Worm (Caenorhabditis elegans) whole organism, L4 larva: ENCODE data around the gene F07C3.3.

Experiments
- F10B5.3 ChIP-seq: sonication (generic microtip); optimal IDR thresholded peaks from 2 replicates; lab custom pipeline; 2016; ENCODE audit warnings: mild to moderate bottlenecking, missing genetic modification characterization, missing compliant biosample characterization
- T26A8.4 ChIP-seq: fragments of 200-800 bp; sonication (Bioruptor generic); IDR thresholded peaks from 2 replicates; pipeline ENCODE4 v1.3.6; 2022; ENCODE audit warnings: missing genetic modification characterization, missing compliant biosample characterization
- Y105C5A.15 ChIP-seq: fragments of 200-800 bp; sonication (Bioruptor generic); IDR thresholded peaks from 2 replicates; pipeline ENCODE4 v1.3.6; 2022; ENCODE audit warnings: missing genetic modification characterization, missing compliant biosample characterization
- Y75B8A.6 ChIP-seq: fragments of 200-800 bp; sonication (Bioruptor generic); IDR thresholded peaks from 2 replicates; pipeline ENCODE4 v1.3.6; 2022; ENCODE audit warnings: missing genetic modification reagents, missing genetic modification characterization, missing compliant biosample characterization
- ZK337.2 ChIP-seq: fragments of 200-800 bp; sonication (Bioruptor generic); IDR thresholded peaks from 2 replicates; pipeline ENCODE4 v1.3.6; 2022; ENCODE audit warnings: missing genetic modification reagents, missing genetic modification characterization, missing compliant biosample characterization
- ceh-20 ChIP-seq: fragments of 200-800 bp; sonication (Bioruptor generic); IDR thresholded peaks from 2 replicates; pipeline ENCODE4 v1.3.6; 2022; ENCODE audit warnings: missing genetic modification reagents, missing genetic modification characterization, missing compliant biosample characterization
- ceh-44 ChIP-seq: fragments of 200-800 bp; sonication (Bioruptor generic); IDR thresholded peaks from 2 replicates; pipeline ENCODE4 v1.3.6; 2022; ENCODE audit warnings: missing genetic modification reagents, missing genetic modification characterization, missing compliant biosample characterization
- daf-16 ChIP-seq, 3 experiments: sonication (generic microtip); optimal IDR thresholded peaks; 2 replicates each; lab custom pipeline; 2016 to 2017; ENCODE audit warnings: missing genetic modification characterization in 3 of 3, missing genetic modification reagents in 3 of 3, mild to moderate bottlenecking in 2 of 3, missing compliant biosample characterization in 2 of 3, missing biosample characterization in 1 of 3, moderate library complexity in 1 of 3
- daf-8 ChIP-seq: fragments of 200-800 bp; sonication (Bioruptor generic); IDR thresholded peaks from 2 replicates; pipeline ENCODE4 v1.3.6; 2022; ENCODE audit warnings: missing genetic modification characterization, missing compliant biosample characterization
- dmd-6 ChIP-seq: fragments of 200-800 bp; sonication (Bioruptor generic); IDR thresholded peaks from 2 replicates; pipeline ENCODE4 v1.3.6; 2022; ENCODE audit warnings: missing genetic modification reagents, missing genetic modification characterization, missing compliant biosample characterization
- egl-27 ChIP-seq: sonication (generic microtip); optimal IDR thresholded peaks from 3 replicates; lab custom pipeline; 2017; ENCODE audit warnings: missing biosample characterization, missing genetic modification reagents, missing genetic modification characterization
- fkh-10 ChIP-seq: fragments of 150-350 bp; optimal IDR thresholded peaks from 2 replicates; lab custom pipeline; 2014; ENCODE audit warnings: missing biosample characterization, missing genetic modification reagents, missing genetic modification characterization
- gei-8 ChIP-seq: fragments of 200-800 bp; sonication (Bioruptor generic); optimal IDR thresholded peaks from 2 replicates; lab custom pipeline; 2018; ENCODE audit warnings: mild to moderate bottlenecking, missing genetic modification characterization, missing compliant biosample characterization
- hif-1 ChIP-seq, 2 experiments: sonication (generic microtip); optimal IDR thresholded peaks; 2 replicates each; lab custom pipeline; 2016 to 2017; ENCODE audit warnings: missing compliant biosample characterization in 2 of 2, missing genetic modification characterization in 2 of 2, missing genetic modification reagents in 2 of 2, missing genotype in 2 of 2, mild to moderate bottlenecking in 1 of 2
- hlh-11 ChIP-seq: fragments of 200-800 bp; sonication (Bioruptor generic); optimal IDR thresholded peaks from 2 replicates; lab custom pipeline; 2018; ENCODE audit warnings: mild to moderate bottlenecking, missing genetic modification characterization, missing compliant biosample characterization
- jun-1 ChIP-seq: fragments of 150-350 bp; optimal IDR thresholded peaks from 2 replicates; lab custom pipeline; 2014; ENCODE audit warnings: missing biosample characterization, missing genetic modification reagents, missing genetic modification characterization
- lin-29 ChIP-seq: fragments of 200-800 bp; sonication (Bioruptor generic); IDR thresholded peaks from 2 replicates; pipeline ENCODE4 v1.3.6; 2022; ENCODE audit warnings: missing genetic modification reagents, missing genetic modification characterization, missing compliant biosample characterization
- lin-39 ChIP-seq: fragments of 150-350 bp; optimal IDR thresholded peaks from 2 replicates; lab custom pipeline; 2014; ENCODE audit warnings: missing biosample characterization, missing genetic modification reagents, missing genetic modification characterization
- lir-3 ChIP-seq: sonication (generic microtip); optimal IDR thresholded peaks from 2 replicates; lab custom pipeline; 2016; ENCODE audit warnings: mild to moderate bottlenecking, missing genetic modification characterization, missing compliant biosample characterization
- madf-5 ChIP-seq, 2 experiments: fragments of 200-800 bp; sonication (Bioruptor generic); IDR thresholded peaks; 2 replicates each; pipeline ENCODE4 v1.3.6; 2022; ENCODE audit warnings: missing compliant biosample characterization in 2 of 2, missing genetic modification characterization in 2 of 2
- mdl-1 ChIP-seq, 2 experiments: fragments of 150-350 bp in 1 of 2; sonication (generic microtip) in 1 of 2; optimal IDR thresholded peaks; 2 replicates each; lab custom pipeline; 2014 to 2017; ENCODE audit warnings: missing biosample characterization in 2 of 2, missing genetic modification characterization in 2 of 2
- mxl-3 ChIP-seq: fragments of 200-800 bp; sonication (Bioruptor generic); optimal IDR thresholded peaks from 2 replicates; lab custom pipeline; 2018; ENCODE audit warnings: mild to moderate bottlenecking, missing genetic modification characterization, missing compliant biosample characterization
- nhr-11 ChIP-seq: fragments of 150-350 bp; optimal IDR thresholded peaks from 2 replicates; lab custom pipeline; 2014; ENCODE audit warnings: missing biosample characterization, missing genetic modification characterization
- nhr-237 ChIP-seq: sonication (generic microtip); optimal IDR thresholded peaks from 2 replicates; lab custom pipeline; 2017; ENCODE audit warnings: missing biosample characterization, missing genetic modification characterization
- nhr-41 ChIP-seq: fragments of 200-800 bp; sonication (Bioruptor generic); IDR thresholded peaks from 2 replicates; pipeline ENCODE4 v1.3.6; 2022; ENCODE audit warnings: missing genetic modification reagents, missing genetic modification characterization, missing compliant biosample characterization
- nhr-42 ChIP-seq: fragments of 200-800 bp; sonication (Bioruptor generic); IDR thresholded peaks from 2 replicates; pipeline ENCODE4 v1.3.6; 2022; ENCODE audit warnings: missing genetic modification characterization, missing compliant biosample characterization
- nhr-48 ChIP-seq: sonication (generic microtip); optimal IDR thresholded peaks from 2 replicates; lab custom pipeline; 2016; ENCODE audit warnings: mild to moderate bottlenecking, missing genetic modification characterization, missing compliant biosample characterization
- pha-4 ChIP-seq, 2 experiments: fragments of 150-350 bp in 1 of 2; fragments of 200-800 bp in 1 of 2; sonication (Bioruptor generic) in 1 of 2; IDR thresholded peaks in 1 of 2; optimal IDR thresholded peaks in 1 of 2; 2 replicates each; pipeline versions ENCODE4 v1.3.6 to Lab custom; 2014 to 2022; ENCODE audit warnings: missing genetic modification characterization in 2 of 2, missing genetic modification reagents in 2 of 2, missing biosample characterization in 1 of 2, missing compliant biosample characterization in 1 of 2
- pqm-1 ChIP-seq: sonication (generic microtip); optimal IDR thresholded peaks from 2 replicates; lab custom pipeline; 2017; ENCODE audit warnings: missing biosample characterization, missing genetic modification characterization
- sdz-12 ChIP-seq: fragments of 200-800 bp; sonication (Bioruptor generic); optimal IDR thresholded peaks from 2 replicates; lab custom pipeline; 2018; ENCODE audit warnings: mild to moderate bottlenecking, missing genetic modification characterization, missing compliant biosample characterization
- snpc-4 ChIP-seq: fragments of 150-350 bp; optimal IDR thresholded peaks from 2 replicates; lab custom pipeline; 2014; ENCODE audit warnings: missing biosample characterization, missing genetic modification characterization
- spr-1 ChIP-seq: sonication (generic microtip); optimal IDR thresholded peaks from 2 replicates; lab custom pipeline; 2016; ENCODE audit warnings: mild to moderate bottlenecking, missing genetic modification characterization, missing compliant biosample characterization
- tra-1 ChIP-seq: fragments of 200-800 bp; sonication (Bioruptor generic); IDR thresholded peaks from 2 replicates; pipeline ENCODE4 v1.3.6; 2022; ENCODE audit warnings: missing genetic modification reagents, missing genetic modification characterization, missing compliant biosample characterization
- unc-62 ChIP-seq, 3 experiments: fragments of 150-350 bp in 1 of 3; sonication (generic microtip); optimal IDR thresholded peaks in 2 of 3; peaks in 1 of 3; 1 replicate in 1 of 3; 2 replicates in 2 of 3; lab custom pipeline; 2014 to 2017; ENCODE audit warnings: missing biosample characterization in 3 of 3, missing genetic modification characterization in 3 of 3, missing genetic modification reagents in 3 of 3, missing genotype in 1 of 3
- vab-7 ChIP-seq: fragments of 200-800 bp; sonication (Bioruptor generic); IDR thresholded peaks from 2 replicates; pipeline ENCODE4 v1.3.6; 2022; ENCODE audit warnings: missing genetic modification reagents, missing genetic modification characterization, missing compliant biosample characterization
- zfp-2 ChIP-seq: sonication (generic microtip); optimal IDR thresholded peaks from 2 replicates; lab custom pipeline; 2016; ENCODE audit warnings: mild to moderate bottlenecking, missing genetic modification characterization, missing compliant biosample characterization
- zfp-3 ChIP-seq: fragments of 200-800 bp; sonication (Bioruptor generic); conservative IDR thresholded peaks from 2 replicates; pipeline ENCODE4 v1.3.6; 2022; ENCODE audit warnings: missing genetic modification reagents, missing genetic modification characterization, missing compliant biosample characterization
- zip-2 ChIP-seq: fragments of 150-350 bp; optimal IDR thresholded peaks from 2 replicates; lab custom pipeline; 2014; ENCODE audit warnings: missing biosample characterization, missing genetic modification characterization
- ztf-11 ChIP-seq: fragments of 150-350 bp; optimal IDR thresholded peaks from 2 replicates; lab custom pipeline; 2014; ENCODE audit warnings: missing biosample characterization, missing genetic modification characterization
- ztf-7 ChIP-seq: fragments of 150-350 bp; optimal IDR thresholded peaks from 2 replicates; lab custom pipeline; 2014; ENCODE audit warnings: missing biosample characterization, missing genetic modification characterization

Gene F07C3.3

DNA sequence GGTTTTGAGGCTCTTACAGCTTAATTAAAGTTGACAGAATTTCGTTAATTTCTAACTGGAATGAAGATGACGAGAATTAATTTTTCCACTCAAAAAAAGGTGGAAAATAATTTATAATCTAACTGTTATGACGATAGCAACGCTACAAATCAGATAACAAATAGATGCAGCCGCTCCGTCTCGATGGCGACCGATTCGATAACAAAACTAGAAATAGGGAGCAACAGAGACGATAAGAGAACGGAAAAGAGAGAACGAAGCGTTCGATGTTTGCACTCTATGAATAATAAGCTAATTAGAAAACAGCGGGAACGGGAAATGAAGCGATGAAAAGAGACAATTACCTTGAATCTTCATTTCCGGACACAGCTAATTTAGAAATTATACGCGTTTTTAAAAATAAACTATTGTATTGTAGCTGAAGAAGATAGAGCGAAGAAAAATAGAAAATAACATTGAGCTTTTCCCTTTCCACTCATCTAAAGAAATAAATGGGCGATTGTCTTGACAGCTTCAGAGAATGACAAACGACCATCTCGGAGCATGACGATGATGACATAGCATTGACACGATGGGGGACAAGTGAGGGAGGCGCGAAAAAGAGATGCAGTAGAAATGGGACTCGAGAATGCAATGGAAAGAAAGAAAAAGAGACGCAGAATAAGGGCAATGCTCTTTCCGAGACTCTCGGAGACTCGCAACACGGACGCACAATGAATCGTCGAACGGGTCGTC is 13.4 kb downstream of the F07C3.3 start (continued):
- TF ChIP-seq dmd-6 (GFP tag; lab: Robert Waterston, UW): peak; percentile 41; the same call in 1 of the 2 replicates
- TF ChIP-seq nhr-42 (GFP tag; lab: Robert Waterston, UW): no peak
- no peak for TF ChIP-seq nhr-237 (tag; lab: Kevin White, UChicago)
- no peak for TF ChIP-seq mdl-1 (tag; optimal IDR thresholded peaks at IDR 0.05; lab: Kevin White, UChicago)
- peak; percentile 39 for TF ChIP-seq nhr-48 (tag; lab: Kevin White, UChicago)
- TF ChIP-seq nhr-41: no peak
- no peak for TF ChIP-seq gei-8
- no peak for TF ChIP-seq T26A8.4 (GFP tag; lab: Robert Waterston, UW)
- no peak for TF ChIP-seq Y75B8A.6 (GFP tag; lab: Robert Waterston, UW)
- TF ChIP-seq madf-5 (GFP tag; IDR thresholded peaks at IDR 0.05; lab: Robert Waterston, UW): no peak
- no peak for TF ChIP-seq pha-4 (GFP tag; IDR thresholded peaks at IDR 0.05; lab: Robert Waterston, UW)
- no peak for TF ChIP-seq pha-4 (tag; optimal IDR thresholded peaks at IDR 0.05; lab: Kevin White, UChicago)
- TF ChIP-seq zip-2 (tag; lab: Kevin White, UChicago): no peak
- no peak for TF ChIP-seq ztf-11 (tag; lab: Kevin White, UChicago)
- TF ChIP-seq tra-1 (GFP tag; lab: Robert Waterston, UW): 0 out of 2 replicates have a peak, but pooled peaks have one; percentile 40
- TF ChIP-seq snpc-4 (tag; lab: Kevin White, UChicago): no peak
- no peak for TF ChIP-seq ZK337.2
- TF ChIP-seq ztf-7 (tag; lab: Kevin White, UChicago): no peak
- TF ChIP-seq jun-1: no peak
- no peak for TF ChIP-seq ceh-44 (GFP tag; lab: Robert Waterston, UW)
- no peak for TF ChIP-seq vab-7 (GFP tag; lab: Robert Waterston, UW)
- TF ChIP-seq sdz-12: no peak
- peak in 1 of 2 experiments; percentile 99 for TF ChIP-seq unc-62 (GFP tag; optimal IDR thresholded peaks at IDR 0.05 in 1 of 2; lab: Kevin White, UChicago)
- TF ChIP-seq unc-62 (tag; optimal IDR thresholded peaks at IDR 0.05; lab: Kevin White, UChicago): no peak
- no peak for TF ChIP-seq egl-27
- TF ChIP-seq daf-16 (GFP tag; optimal IDR thresholded peaks at IDR 0.05; lab: Kevin White, UChicago): no peak
- TF ChIP-seq daf-16 (tag; optimal IDR thresholded peaks at IDR 0.05; lab: Kevin White, UChicago): peak; percentile 88
- no peak for TF ChIP-seq Y105C5A.15 (GFP tag; lab: Robert Waterston, UW)
- no peak for TF ChIP-seq F10B5.3 (tag; lab: Kevin White, UChicago)
- TF ChIP-seq hif-1 (tag; optimal IDR thresholded peaks at IDR 0.05; lab: Kevin White, UChicago): no peak
- TF ChIP-seq lin-29 (GFP tag; lab: Robert Waterston, UW): no peak
- peak; percentile 56 for TF ChIP-seq pqm-1
- peak; percentile 84 for TF ChIP-seq ceh-20
- no peak for TF ChIP-seq lir-3
- TF ChIP-seq hlh-11: peak; percentile 43
- peak; percentile 10 for TF ChIP-seq fkh-10 (GFP tag; lab: Kevin White, UChicago)
- TF ChIP-seq nhr-11: no peak
- TF ChIP-seq daf-8: no peak
- no peak for TF ChIP-seq zfp-3 (GFP tag; lab: Robert Waterston, UW)
- TF ChIP-seq zfp-2: no peak
- no peak for TF ChIP-seq spr-1 (tag; lab: Kevin White, UChicago)
- TF ChIP-seq lin-39 (tag; lab: Kevin White, UChicago): peak; percentile 36
- TF ChIP-seq mxl-3 (GFP tag; lab: Kevin White, UChicago): no peak
